Worm (Caenorhabditis elegans): ENCODE data around the gene Y43F8B.20.
A peak's percentile ranks its signal among the peaks of the same experiment; 100 is the strongest.

The Y43F8B.20 gene

DNA sequence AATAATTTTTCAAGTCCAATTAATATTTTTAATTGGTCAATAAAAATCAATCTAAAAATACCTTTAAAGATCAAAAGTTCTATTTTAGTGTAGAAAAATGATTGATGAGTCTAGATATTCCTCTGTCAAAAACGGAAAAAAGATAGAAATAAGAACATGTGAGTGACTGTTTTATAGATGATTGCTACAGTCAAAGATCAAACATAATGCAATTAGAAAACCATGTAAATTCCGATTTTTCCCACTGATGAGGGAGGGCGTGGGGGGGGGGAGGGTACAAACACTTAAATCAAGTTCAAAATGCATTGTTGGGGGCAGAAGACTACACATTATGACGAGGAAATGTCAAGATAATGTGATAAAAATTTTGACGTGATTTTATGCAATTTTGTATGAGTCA is 23.4 kb downstream of the Y43F8B.20 start:
- TF ChIP-seq ref-1 (GFP tag; conservative IDR thresholded peaks at IDR 0.05) (no peak), tab-1 (GFP tag; IDR thresholded peaks at IDR 0.05) (no peak), T22C8.4 (GFP tag; IDR thresholded peaks at IDR 0.05) (no peak), ztf-29 (GFP tag; IDR thresholded peaks at IDR 0.05) (no peak), med-1 (GFP tag; optimal IDR thresholded peaks at IDR 0.05; ENCODE audit: insufficient read depth) (no peak), flt-1 (GFP tag; IDR thresholded peaks at IDR 0.05) (no peak), cog-1 (tag; optimal IDR thresholded peaks at IDR 0.05) (no peak), ztf-23 (GFP tag; IDR thresholded peaks at IDR 0.05) (no peak), klf-2 (GFP tag; conservative IDR thresholded peaks at IDR 0.05) (no peak)

DNA sequence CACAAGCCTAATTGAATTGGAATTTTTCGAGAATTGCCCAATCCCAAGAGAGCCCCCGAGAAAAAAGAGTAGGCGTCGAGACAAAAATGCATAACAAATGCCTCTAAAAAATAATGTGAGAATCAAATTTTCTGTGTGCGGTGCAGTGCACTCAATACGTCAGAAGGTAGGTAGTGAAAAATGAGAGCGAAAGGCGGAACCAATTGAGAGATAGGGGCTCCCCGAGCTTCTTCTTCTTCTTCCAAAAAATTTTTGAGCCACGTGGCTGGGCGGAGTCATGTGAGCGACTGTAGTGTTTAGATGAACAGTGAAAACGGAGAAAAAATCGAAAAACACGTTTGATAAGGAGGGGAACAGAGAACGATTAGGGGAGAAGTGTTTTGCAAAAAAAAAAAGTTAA is 25.0 kb downstream of the Y43F8B.20 start:
- TF ChIP-seq ztf-29 (GFP tag; IDR thresholded peaks at IDR 0.05) (no peak), med-1 (GFP tag; optimal IDR thresholded peaks at IDR 0.05; ENCODE audit: insufficient read depth) (no peak)

DNA sequence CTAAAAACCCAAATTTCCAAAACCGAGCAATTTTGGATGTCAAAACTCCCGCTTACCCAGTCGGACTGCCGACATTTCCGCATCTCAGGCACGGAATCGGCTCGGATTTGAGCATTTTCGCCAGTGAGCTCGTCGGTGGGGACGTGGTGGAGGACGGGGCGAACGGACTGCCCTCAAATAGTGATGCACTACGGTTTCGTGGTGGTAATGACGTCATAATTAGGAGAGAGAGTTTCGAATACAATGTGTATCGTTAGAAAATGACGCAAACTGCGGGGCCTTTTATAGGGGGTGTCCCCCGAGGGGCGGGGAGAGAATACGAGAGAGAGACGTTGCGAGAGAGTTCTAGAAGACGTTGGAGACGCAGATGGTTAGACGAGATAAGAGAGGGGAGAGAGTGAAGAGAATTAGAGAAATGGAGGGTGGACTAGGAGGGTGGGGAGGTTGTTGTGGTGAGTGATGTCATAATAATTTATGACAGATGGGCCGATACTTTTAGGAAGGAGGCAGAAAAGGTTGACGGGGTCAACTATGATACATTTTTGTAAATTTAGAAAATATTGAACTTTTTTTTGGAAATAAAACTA is 26.9 kb downstream of the Y43F8B.20 start:
- no peak for TF ChIP-seq klf-2 (GFP tag; conservative IDR thresholded peaks at IDR 0.05)
- peak; percentile 91 for TF ChIP-seq cog-1 (tag; optimal IDR thresholded peaks at IDR 0.05)
- 0 out of 2 replicates have a peak, but pooled peaks have one; percentile 68 for TF ChIP-seq tab-1 (GFP tag; IDR thresholded peaks at IDR 0.05)
- TF ChIP-seq T22C8.4 (GFP tag; IDR thresholded peaks at IDR 0.05), result peak; percentile 25; the same call in 1 of the 2 replicates
- no peak for TF ChIP-seq med-1 (GFP tag; optimal IDR thresholded peaks at IDR 0.05; ENCODE audit: insufficient read depth)
- 0 out of 2 replicates have a peak, but pooled peaks have one; percentile 47 for TF ChIP-seq ref-1 (GFP tag; conservative IDR thresholded peaks at IDR 0.05)
- no peak for TF ChIP-seq ztf-29 (GFP tag; IDR thresholded peaks at IDR 0.05)
- peak; percentile 63; the same call in 1 of the 2 replicates for TF ChIP-seq ztf-23 (GFP tag; IDR thresholded peaks at IDR 0.05)
- TF ChIP-seq flt-1 (GFP tag; IDR thresholded peaks at IDR 0.05), result peak; percentile 85

DNA sequence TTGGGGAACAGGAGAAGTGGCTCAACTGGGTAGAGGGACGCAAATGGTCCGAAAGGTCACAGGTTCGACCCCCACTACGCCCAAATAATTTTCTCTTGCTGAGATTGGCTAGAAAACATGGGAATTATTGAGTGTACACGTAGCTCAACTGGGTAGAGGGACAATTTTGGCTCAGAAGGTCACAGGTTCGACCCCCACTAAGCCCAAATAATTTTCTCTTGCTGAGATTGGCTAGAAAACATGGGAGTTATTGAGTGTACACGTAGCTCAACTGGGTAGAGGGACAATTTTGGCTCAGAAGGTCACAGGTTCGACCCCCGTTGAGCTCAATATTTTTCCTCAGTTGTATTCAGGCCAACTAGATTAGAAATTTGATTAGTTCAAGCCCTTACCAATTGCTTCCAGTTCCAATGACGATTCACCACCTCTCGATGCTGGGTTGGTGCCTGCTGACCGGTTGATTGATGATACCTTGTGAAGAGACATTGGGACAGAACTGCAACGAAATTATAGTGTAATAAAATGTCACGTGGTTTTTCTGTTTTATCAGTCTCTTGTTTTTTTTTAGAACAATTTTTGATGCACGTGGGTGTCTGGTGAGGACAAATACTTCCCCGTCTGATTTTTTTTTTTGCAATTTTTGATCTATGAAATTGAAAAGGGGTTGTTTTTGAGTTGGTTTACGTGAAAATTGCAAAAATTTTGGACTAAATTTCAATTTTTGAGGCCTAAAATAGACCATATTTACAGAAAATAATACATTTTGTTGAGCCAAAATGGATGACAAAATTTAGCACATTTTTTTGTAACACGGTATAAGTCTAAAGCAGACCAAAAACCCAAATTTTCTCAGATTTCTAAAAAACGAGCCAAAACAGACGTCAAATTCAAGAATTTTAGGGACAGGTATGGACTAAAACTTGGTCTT is 28.0 kb downstream of the Y43F8B.20 start:
- TF ChIP-seq klf-2 (GFP tag; conservative IDR thresholded peaks at IDR 0.05), result no peak
- no peak for TF ChIP-seq flt-1 (GFP tag; IDR thresholded peaks at IDR 0.05)
- 0 out of 2 replicates have a peak, but pooled peaks have one; percentile 50 for TF ChIP-seq tab-1 (GFP tag; IDR thresholded peaks at IDR 0.05)

DNA sequence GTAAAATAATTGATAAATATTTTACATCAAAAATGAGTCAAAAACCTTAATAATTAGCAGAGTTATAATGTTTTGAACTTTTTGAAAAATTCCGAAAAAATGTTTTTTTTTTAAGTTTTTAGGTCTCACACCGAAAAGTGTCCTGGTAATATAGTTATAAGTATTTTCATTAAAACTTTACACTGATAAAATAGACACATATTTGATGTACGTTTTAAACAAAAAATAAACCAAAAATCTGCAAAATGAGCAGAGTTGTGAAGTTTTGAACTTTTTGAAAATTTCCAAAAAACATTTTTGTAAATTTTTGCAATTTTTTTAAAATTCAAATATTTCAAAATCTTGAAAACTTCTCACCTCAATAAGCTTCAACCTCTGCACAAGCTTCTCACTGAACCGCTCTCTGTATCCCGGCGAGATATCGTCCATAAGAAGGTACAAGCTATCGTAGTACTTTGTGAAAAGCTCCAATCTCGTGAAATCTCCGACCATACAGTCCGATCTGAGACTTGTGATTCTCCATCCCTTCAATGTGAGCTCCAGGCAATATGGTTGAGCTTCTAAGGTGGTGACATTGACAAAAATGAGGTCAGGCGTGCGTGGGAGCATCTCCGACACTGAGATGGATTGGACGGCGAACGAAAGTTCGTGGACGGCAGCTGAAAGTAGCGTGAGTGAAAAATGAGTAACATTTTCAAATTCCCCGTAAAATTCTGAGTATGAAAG is 28.8 kb downstream of the Y43F8B.20 start:
- TF ChIP-seq tab-1 (GFP tag; IDR thresholded peaks at IDR 0.05) (no peak), klf-2 (GFP tag; conservative IDR thresholded peaks at IDR 0.05) (no peak), med-1 (GFP tag; optimal IDR thresholded peaks at IDR 0.05; ENCODE audit: insufficient read depth) (no peak), ztf-29 (GFP tag; IDR thresholded peaks at IDR 0.05) (no peak), ref-1 (GFP tag; conservative IDR thresholded peaks at IDR 0.05) (no peak), cog-1 (tag; optimal IDR thresholded peaks at IDR 0.05) (no peak), flt-1 (GFP tag; IDR thresholded peaks at IDR 0.05) (no peak), ztf-23 (GFP tag; IDR thresholded peaks at IDR 0.05) (no peak), T22C8.4 (GFP tag; IDR thresholded peaks at IDR 0.05) (no peak)

DNA sequence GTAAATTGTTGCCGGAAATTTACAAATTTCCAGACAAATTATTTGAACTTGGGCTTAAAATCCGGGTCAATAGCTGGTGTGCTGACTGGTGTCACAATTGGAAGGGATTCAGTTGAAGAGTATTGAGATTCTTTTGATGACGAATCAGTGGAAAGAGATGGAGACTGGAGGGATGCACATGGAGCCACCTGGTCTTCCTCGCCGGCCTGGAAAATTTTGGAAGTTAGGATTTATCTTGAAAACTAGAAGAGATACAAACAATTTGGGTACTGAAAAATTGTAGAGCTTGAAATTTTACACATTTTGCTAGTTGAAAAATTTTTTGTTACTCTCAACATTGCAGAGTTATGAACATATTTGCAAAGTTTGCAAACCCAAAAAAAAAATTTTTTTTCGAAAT is 29.5 kb downstream of the Y43F8B.20 start:
- TF ChIP-seq tab-1 (GFP tag; IDR thresholded peaks at IDR 0.05) (no peak), ztf-29 (GFP tag; IDR thresholded peaks at IDR 0.05) (no peak), flt-1 (GFP tag; IDR thresholded peaks at IDR 0.05) (no peak), ztf-23 (GFP tag; IDR thresholded peaks at IDR 0.05) (no peak), klf-2 (GFP tag; conservative IDR thresholded peaks at IDR 0.05) (no peak), med-1 (GFP tag; optimal IDR thresholded peaks at IDR 0.05; ENCODE audit: insufficient read depth) (no peak), cog-1 (tag; optimal IDR thresholded peaks at IDR 0.05) (no peak), ref-1 (GFP tag; conservative IDR thresholded peaks at IDR 0.05) (no peak), T22C8.4 (GFP tag; IDR thresholded peaks at IDR 0.05) (no peak)

DNA sequence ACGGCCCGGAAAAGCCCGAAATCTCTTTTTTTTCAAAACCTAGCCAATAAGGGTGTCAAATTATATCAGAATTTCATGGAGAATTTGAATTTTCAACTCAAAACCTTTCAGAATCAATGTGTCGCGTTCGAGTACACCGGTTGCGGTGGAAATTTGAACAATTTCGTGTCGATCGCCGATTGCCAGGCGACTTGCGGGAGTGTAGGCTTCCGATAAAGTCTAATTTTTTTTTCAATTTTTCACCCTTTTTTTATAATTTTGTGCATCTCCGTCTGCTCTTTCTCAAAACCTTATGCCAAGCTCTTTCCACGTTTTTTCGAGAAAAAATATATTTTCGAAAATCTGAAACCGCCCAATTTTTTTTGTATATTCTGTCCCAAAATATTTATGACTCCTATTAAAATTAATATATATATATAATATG is 30.1 kb downstream of the Y43F8B.20 start:
- TF ChIP-seq med-1 (GFP tag; optimal IDR thresholded peaks at IDR 0.05; ENCODE audit: insufficient read depth) (no peak), flt-1 (GFP tag; IDR thresholded peaks at IDR 0.05) (0 out of 2 replicates have a peak, but pooled peaks have one; percentile 20)

DNA sequence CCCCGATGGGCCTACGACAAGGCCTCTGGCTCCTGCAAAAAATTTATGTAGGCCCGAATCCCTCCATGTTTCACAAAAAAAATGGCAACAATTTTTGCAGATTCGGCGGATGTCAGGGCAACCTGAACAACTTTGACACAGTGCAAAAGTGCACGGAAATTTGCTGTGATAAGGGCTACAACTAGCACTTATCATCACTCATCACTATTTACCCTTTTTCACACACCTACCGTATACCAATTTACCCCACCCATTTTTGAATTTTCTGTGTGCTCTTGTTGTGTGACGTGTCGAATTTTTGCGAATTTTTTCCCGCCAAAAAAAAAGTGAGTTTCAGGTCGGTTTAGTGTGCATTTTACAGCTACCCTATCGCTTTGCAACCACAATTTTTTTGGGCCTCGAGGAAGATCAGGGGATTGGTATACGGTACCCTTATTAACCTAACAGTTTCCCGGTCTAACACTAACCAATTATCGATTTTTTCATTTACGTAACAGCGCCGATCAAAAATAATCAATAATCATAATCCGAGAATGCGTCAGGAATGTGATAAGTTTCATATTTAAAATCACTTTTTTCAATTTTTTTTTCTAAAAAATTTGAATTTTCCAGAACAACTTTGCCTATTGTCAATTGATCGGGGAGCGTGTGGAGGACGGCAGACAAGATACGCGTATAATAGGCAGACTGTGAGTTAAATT is 31.0 kb downstream of the Y43F8B.20 start:
- TF ChIP-seq ztf-23 (GFP tag; IDR thresholded peaks at IDR 0.05) (no peak), T22C8.4 (GFP tag; IDR thresholded peaks at IDR 0.05) (peak; percentile 68)

DNA sequence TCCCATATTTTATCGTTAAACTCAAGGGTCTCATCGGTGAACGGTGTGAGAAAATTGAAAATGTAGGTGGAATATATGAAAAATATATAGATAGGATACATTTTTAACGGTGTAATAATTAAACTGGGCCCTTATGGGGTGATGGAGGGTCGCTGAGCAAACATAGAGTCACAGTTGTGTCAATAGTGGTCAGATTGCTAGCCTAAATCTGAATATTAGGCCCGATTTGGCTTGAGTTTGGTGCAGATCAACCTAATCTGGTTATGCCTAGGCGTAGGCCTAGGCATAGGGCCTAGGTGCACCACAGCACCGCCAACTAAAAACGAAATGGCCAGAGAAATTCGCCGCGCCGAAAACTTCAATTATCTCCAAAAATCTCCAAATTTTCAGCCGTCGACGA is 36.0 kb downstream of the Y43F8B.20 start, which contains the start of gene phy-4:
Gene phy-4 (minus strand): TSS at position 101 of the 400 bp plus-strand sequence.
- TF ChIP-seq flt-1 (GFP tag; IDR thresholded peaks at IDR 0.05), result no peak

All from whole organism, midembryonic.